Worm (Caenorhabditis elegans): ENCODE measurements around the gene R13A5.10.

R13A5.10 gene

ce11 chrIII:7552859-7553258, 29.9 kb downstream of the R13A5.10 start (continued):
- TF ChIP-seq nhr-28 (tag; optimal IDR thresholded peaks at IDR 0.05): no peak
- TF ChIP-seq nhr-237 (tag; optimal IDR thresholded peaks at IDR 0.05): no peak
- no peak for TF ChIP-seq nhr-47 (tag; optimal IDR thresholded peaks at IDR 0.05)
- TF ChIP-seq nhr-85 (tag): no peak
- TF ChIP-seq lsy-2 (tag; optimal IDR thresholded peaks at IDR 0.05): peak in 1 of 2 experiments; percentile 27
- no peak for TF ChIP-seq hpl-2 (GFP tag; optimal IDR thresholded peaks at IDR 0.05)
- TF ChIP-seq nhr-84 (tag; optimal IDR thresholded peaks at IDR 0.05): no peak
- no peak for TF ChIP-seq mef-2 (tag; optimal IDR thresholded peaks at IDR 0.05)
- TF ChIP-seq C34B4.2 (tag; optimal IDR thresholded peaks at IDR 0.05): no peak
- TF ChIP-seq unc-86 (tag; optimal IDR thresholded peaks at IDR 0.05): no peak
- no peak for TF ChIP-seq rnt-1 (tag; optimal IDR thresholded peaks at IDR 0.05)
- no peak for TF ChIP-seq hlh-4 (tag; optimal IDR thresholded peaks at IDR 0.05)
- TF ChIP-seq blmp-1 (tag; optimal IDR thresholded peaks at IDR 0.05): peak; percentile 25
- no peak for TF ChIP-seq lir-3 (tag; optimal IDR thresholded peaks at IDR 0.05; ENCODE audit: poor library complexity)
- TF ChIP-seq C04F5.9 (tag; optimal IDR thresholded peaks at IDR 0.05): no peak
- TF ChIP-seq hlh-17 (GFP tag; optimal IDR thresholded peaks at IDR 0.05; ENCODE audit: borderline replicate concordance): no peak
- TF ChIP-seq C16A3.4 (tag; optimal IDR thresholded peaks at IDR 0.05): no peak
- no peak for TF ChIP-seq xbp-1 (tag; optimal IDR thresholded peaks at IDR 0.05)
- TF ChIP-seq nhr-71 (tag; optimal IDR thresholded peaks at IDR 0.05): peak; percentile 7
- 0 out of 2 replicates have a peak, but pooled peaks have one; percentile 31 for TF ChIP-seq mab-9 (GFP tag; IDR thresholded peaks at IDR 0.05)
- TF ChIP-seq elt-3 (tag; optimal IDR thresholded peaks at IDR 0.05): no peak

ce11 chrIII:7550979-7551378, 31.8 kb downstream of the R13A5.10 start:
- TF ChIP-seq lsy-2 (tag; optimal IDR thresholded peaks at IDR 0.05): peak in 1 of 2 experiments; percentile 65
- peak; percentile 7 for TF ChIP-seq lin-14 (GFP tag; optimal IDR thresholded peaks at IDR 0.05)
- TF ChIP-seq tbx-2 (tag; optimal IDR thresholded peaks at IDR 0.05): no peak
- peak; percentile 69 for TF ChIP-seq nhr-85 (tag)
- no peak for TF ChIP-seq jun-1 (tag; optimal IDR thresholded peaks at IDR 0.05)
- TF ChIP-seq rnt-1 (tag; optimal IDR thresholded peaks at IDR 0.05): peak; percentile 25
- no peak for TF ChIP-seq efl-1 (optimal IDR thresholded peaks at IDR 0.05)
- peak in 1 of 2 experiments; percentile 46 for TF ChIP-seq efl-1 (GFP tag; optimal IDR thresholded peaks at IDR 0.05 in 1 of 2)

- TF ChIP-seq zag-1 (tag; optimal IDR thresholded peaks at IDR 0.05) (no peak), mef-2 (tag; optimal IDR thresholded peaks at IDR 0.05) (no peak), lin-13 (GFP tag; optimal IDR thresholded peaks at IDR 0.05) (no peak), ceh-88 (GFP tag; IDR thresholded peaks at IDR 0.05) (no peak), egl-13 (tag; optimal IDR thresholded peaks at IDR 0.05) (no peak), skn-1 (tag; optimal IDR thresholded peaks at IDR 0.05) (no peak), lin-14 (GFP tag; optimal IDR thresholded peaks at IDR 0.05) (peak; percentile 75), nhr-71 (tag; optimal IDR thresholded peaks at IDR 0.05) (peak; percentile 30), pag-3 (tag; optimal IDR thresholded peaks at IDR 0.05; ENCODE audit: borderline replicate concordance, insufficient read depth) (peak; percentile 52), nhr-19 (GFP tag; conservative IDR thresholded peaks at IDR 0.05) (0 out of 2 replicates have a peak, but pooled peaks have one; percentile 9), rnt-1 (tag; optimal IDR thresholded peaks at IDR 0.05) (peak; percentile 20)
Observed at ce11 chrIII:7548963-7549362, 33.8 kb downstream of the R13A5.10 start.

ce11 chrIII:7545189-7545588, 37.6 kb downstream of the R13A5.10 start:
- TF ChIP-seq lin-14 (GFP tag; optimal IDR thresholded peaks at IDR 0.05) (peak; percentile 32), snu-23 (GFP tag; optimal IDR thresholded peaks at IDR 0.05) (peak; percentile 3), elt-3 (tag; optimal IDR thresholded peaks at IDR 0.05) (no peak), rnt-1 (tag; optimal IDR thresholded peaks at IDR 0.05) (peak; percentile 47), lsy-2 (tag; optimal IDR thresholded peaks at IDR 0.05) (peak in 1 of 2 experiments; percentile 15), nhr-71 (tag; optimal IDR thresholded peaks at IDR 0.05) (peak; percentile 6)

- TF ChIP-seq egl-27 (tag; optimal IDR thresholded peaks at IDR 0.05) (no peak), vab-15 (tag; optimal IDR thresholded peaks at IDR 0.05) (no peak), skn-1 (tag; optimal IDR thresholded peaks at IDR 0.05) (no peak), unc-62 (GFP tag; optimal IDR thresholded peaks at IDR 0.05) (no peak), mab-9 (GFP tag; IDR thresholded peaks at IDR 0.05) (no peak), tbx-2 (tag; optimal IDR thresholded peaks at IDR 0.05) (no peak), hlh-17 (GFP tag; optimal IDR thresholded peaks at IDR 0.05; ENCODE audit: borderline replicate concordance) (no peak), ceh-82 (tag; optimal IDR thresholded peaks at IDR 0.05) (no peak), sptf-1 (tag; optimal IDR thresholded peaks at IDR 0.05) (no peak), grh-1 (GFP tag; IDR thresholded peaks at IDR 0.05) (no peak), snu-23 (GFP tag; optimal IDR thresholded peaks at IDR 0.05) (peak; percentile 24), pqm-1 (tag; optimal IDR thresholded peaks at IDR 0.05) (no peak), efl-1 (optimal IDR thresholded peaks at IDR 0.05) (peak in 1 of 2 experiments; percentile 23), efl-1 (GFP tag; optimal IDR thresholded peaks at IDR 0.05 in 1 of 2) (peak in 1 of 2 experiments; percentile 70), nhr-28 (tag; optimal IDR thresholded peaks at IDR 0.05) (no peak), ceh-88 (GFP tag; IDR thresholded peaks at IDR 0.05) (no peak), nhr-84 (tag; optimal IDR thresholded peaks at IDR 0.05) (no peak), dsc-1 (tag; optimal IDR thresholded peaks at IDR 0.05) (peak; percentile 16), xbp-1 (tag; optimal IDR thresholded peaks at IDR 0.05) (no peak), ets-5 (GFP tag; IDR thresholded peaks at IDR 0.05) (no peak), lin-14 (GFP tag; optimal IDR thresholded peaks at IDR 0.05) (peak; percentile 64), blmp-1 (tag; optimal IDR thresholded peaks at IDR 0.05) (peak; percentile 88)
Observed at ce11 chrIII:7544211-7544610, 38.6 kb downstream of the R13A5.10 start.

Data from whole organism, L1 larva.